Worm (Caenorhabditis elegans) whole organism, young adult: ENCODE data around the gene nlp-21.

Source experiments
- Y56A3A.18 ChIP-seq: fragments of 200-800 bp; sonication (Bioruptor generic); IDR thresholded peaks from 2 replicates; pipeline ENCODE4 v1.3.6; 2022; ENCODE audit warnings: missing genetic modification reagents, missing genetic modification characterization, missing compliant biosample characterization
- attf-3 ChIP-seq: fragments of 200-800 bp; sonication (Bioruptor generic); conservative IDR thresholded peaks from 2 replicates; pipeline ENCODE4 v1.3.6; 2022; ENCODE audit warnings: missing genetic modification reagents, missing genetic modification characterization, missing compliant biosample characterization
- bed-2 ChIP-seq: fragments of 200-800 bp; sonication (Bioruptor generic); IDR thresholded peaks from 2 replicates; pipeline ENCODE4 v1.3.6; 2022; ENCODE audit warnings: missing genetic modification reagents, missing genetic modification characterization, missing compliant biosample characterization
- ceh-27 ChIP-seq: fragments of 200-800 bp; sonication (Bioruptor generic); optimal IDR thresholded peaks from 2 replicates; lab custom pipeline; 2018; ENCODE audit warnings: mild to moderate bottlenecking, missing genetic modification characterization, moderate library complexity, missing compliant biosample characterization
- ets-4 ChIP-seq: fragments of 200-800 bp; sonication (Bioruptor generic); optimal IDR thresholded peaks from 2 replicates; lab custom pipeline; 2018; ENCODE audit warnings: mild to moderate bottlenecking, missing genetic modification characterization, missing compliant biosample characterization
- him-1 ChIP-seq: sonication (generic microtip); optimal IDR thresholded peaks from 2 replicates; lab custom pipeline; 2016; ENCODE audit warnings: missing genotype, missing genetic modification reagents, missing genetic modification characterization, missing compliant biosample characterization
- lin-54 ChIP-seq: fragments of 200-800 bp; sonication (Bioruptor generic); optimal IDR thresholded peaks from 2 replicates; lab custom pipeline; 2018; ENCODE audit warnings: mild to moderate bottlenecking, missing genetic modification characterization, missing compliant biosample characterization
- repo-1 ChIP-seq: sonication (generic microtip); optimal IDR thresholded peaks from 2 replicates; lab custom pipeline; 2017; ENCODE audit warnings: mild to moderate bottlenecking, missing genetic modification characterization, missing compliant biosample characterization
- rpc-1 ChIP-seq, 2 experiments: fragments of 150-350 bp in 1 of 2; sonication (generic microtip) in 1 of 2; optimal IDR thresholded peaks; 2 replicates each; lab custom pipeline; 2014 to 2018; ENCODE audit warnings: missing biosample characterization in 1 of 2, missing genetic modification characterization in 1 of 2, missing genetic modification reagents in 1 of 2, missing genotype in 1 of 2
- zfh-2 ChIP-seq: fragments of 200-800 bp; sonication (Bioruptor generic); conservative IDR thresholded peaks from 2 replicates; pipeline ENCODE4 v1.3.6; 2022; ENCODE audit warnings: missing genetic modification reagents, missing genetic modification characterization, missing compliant biosample characterization

DNA sequence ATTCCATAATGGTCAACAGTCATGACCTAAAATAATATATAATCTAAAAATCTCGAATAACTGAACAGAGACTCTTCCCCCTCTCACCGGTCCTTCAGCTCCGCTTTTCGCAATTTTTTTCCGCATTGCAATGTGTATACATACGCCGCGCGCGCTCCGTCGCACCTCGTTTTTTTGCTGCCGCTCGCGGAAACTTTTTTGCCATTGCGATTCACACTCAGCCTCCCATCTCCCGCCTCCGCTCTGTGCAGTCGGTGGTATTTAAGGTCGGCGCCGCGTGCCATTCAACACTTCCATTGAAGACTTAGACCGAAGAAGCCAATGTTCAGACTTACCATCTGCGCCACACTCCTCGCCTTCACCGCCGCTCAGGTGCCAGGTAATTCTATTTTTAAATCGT is 33.8 kb upstream of the nlp-21 start, which contains the start of gene idpc-1:
- no peak for TF ChIP-seq Y56A3A.18 (GFP tag; lab: Robert Waterston, UW)
- no peak for TF ChIP-seq attf-3 (GFP tag; lab: Robert Waterston, UW)
- no peak for TF ChIP-seq rpc-1 (optimal IDR thresholded peaks at IDR 0.05; lab: Kevin White, UChicago)
- no peak for TF ChIP-seq rpc-1 (tag; optimal IDR thresholded peaks at IDR 0.05; lab: Kevin White, UChicago)
- no peak for TF ChIP-seq ceh-27
- TF ChIP-seq bed-2: no peak
- no peak for TF ChIP-seq repo-1
- no peak for TF ChIP-seq him-1 (tag; lab: Kevin White, UChicago)
- TF ChIP-seq zfh-2 (GFP tag; lab: Robert Waterston, UW): no peak
- no peak for TF ChIP-seq lin-54 (GFP tag; lab: Kevin White, UChicago)
- TF ChIP-seq ets-4 (GFP tag; lab: Kevin White, UChicago): no peak
